Fruit fly (Drosophila melanogaster) whole organism, wandering third instar larva: ENCODE results near the gene SsRbeta.
A peak's percentile ranks its signal among the peaks of the same experiment; 100 is the strongest.

ENCODE experiments used
- CG32264 ChIP-seq: fragments of 200-800 bp; sonication (Bioruptor generic); optimal IDR thresholded peaks from 2 replicates; lab custom pipeline; 2016; ENCODE audit warnings: missing biosample characterization, missing genetic modification characterization
- Dif ChIP-seq: fragments of 200-275, 200-300 bp; sonication (Bioruptor generic); optimal IDR thresholded peaks from 2 replicates; lab custom pipeline; 2018; ENCODE audit warnings: missing biosample characterization, missing genetic modification characterization; ENCODE audit not compliant: partially characterized antibody
- Hr78 ChIP-seq: fragments of >200 bp; optimal IDR thresholded peaks from 2 replicates; lab custom pipeline; 2017; ENCODE audit warnings: missing biosample characterization, missing genetic modification characterization
- Myc ChIP-seq: fragments of >200 bp; optimal IDR thresholded peaks from 2 replicates; lab custom pipeline; 2017
- brk ChIP-seq: fragments of 200-800 bp; sonication (Bioruptor generic); optimal IDR thresholded peaks from 2 replicates; lab custom pipeline; 2016; ENCODE audit warnings: missing biosample characterization, mild to moderate bottlenecking, missing genetic modification characterization
- dl ChIP-seq, 2 experiments: fragments of 175-275, 200-275 bp in 1 of 2; fragments of 200-275 bp in 1 of 2; sonication (Bioruptor generic); optimal IDR thresholded peaks; lab custom pipeline; 2018; ENCODE audit warnings: mild to moderate bottlenecking in 2 of 2, missing biosample characterization in 2 of 2, missing genetic modification characterization in 2 of 2, moderate library complexity in 2 of 2; ENCODE audit not compliant: partially characterized antibody in 2 of 2, insufficient read depth in 1 of 2
- dmrt93B ChIP-seq: fragments of 200-800 bp; sonication (Bioruptor generic); optimal IDR thresholded peaks from 2 replicates; lab custom pipeline; 2018; ENCODE audit warnings: missing biosample characterization, mild to moderate bottlenecking, missing genetic modification characterization
- ey ChIP-seq: fragments of 200-800 bp; sonication (Bioruptor generic); optimal IDR thresholded peaks from 2 replicates; lab custom pipeline; 2016; ENCODE audit warnings: missing biosample characterization, missing genetic modification characterization
- foxo ChIP-seq, 2 experiments: fragments of 200-800 bp; sonication (Bioruptor generic); optimal IDR thresholded peaks; 2 replicates in 1 of 2; 3 replicates in 1 of 2; lab custom pipeline; 2016 to 2017; ENCODE audit warnings: missing biosample characterization in 2 of 2, missing genetic modification characterization in 2 of 2
- fru ChIP-seq: fragments of 200-800 bp; sonication (Bioruptor generic); optimal IDR thresholded peaks from 3 replicates; lab custom pipeline; 2016; ENCODE audit warnings: missing biosample characterization, mild to moderate bottlenecking, missing genetic modification characterization
- usp ChIP-seq: fragments of >200 bp; optimal IDR thresholded peaks from 2 replicates; lab custom pipeline; 2017; ENCODE audit warnings: missing biosample characterization, missing genetic modification characterization
- woc ChIP-seq: sonication (Bioruptor generic); optimal IDR thresholded peaks from 2 replicates; lab custom pipeline; 2016; ENCODE audit warnings: missing biosample characterization, mild to moderate bottlenecking, missing genetic modification characterization

DNA sequence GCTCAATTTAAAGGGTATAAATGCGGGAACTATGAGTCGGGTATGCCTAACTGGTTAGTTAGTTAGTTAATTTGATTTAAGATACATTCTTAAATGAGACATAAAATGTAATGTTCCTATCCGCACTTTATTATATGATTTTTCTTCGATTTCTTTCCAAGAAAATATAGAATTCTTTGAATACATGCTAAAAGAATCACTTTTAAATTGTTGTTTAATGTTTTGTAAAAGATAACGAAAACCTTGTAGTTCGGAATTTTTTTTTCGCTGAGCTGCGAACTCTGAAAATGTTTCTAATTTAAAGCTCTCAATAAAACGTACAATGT lies 30.6 kb downstream of the SsRbeta start:
- TF ChIP-seq usp: no peak
- TF ChIP-seq woc (GFP tag; lab: Kevin White, UChicago): no peak
- TF ChIP-seq foxo (GFP tag; optimal IDR thresholded peaks at IDR 0.05; lab: Kevin White, UChicago): peak in 1 of 2 experiments; percentile 17
- no peak for TF ChIP-seq Dif (GFP tag; lab: Kevin White, UChicago)
- no peak for TF ChIP-seq Hr78 (GFP tag; lab: Kevin White, UChicago)
- TF ChIP-seq CG32264: no peak
- peak; percentile 31 for TF ChIP-seq ey
- no peak for TF ChIP-seq Myc (lab: Kevin White, UChicago)
- TF ChIP-seq dl (GFP tag; optimal IDR thresholded peaks at IDR 0.05; lab: Kevin White, UChicago; ENCODE audit: insufficient read depth in 1 of 2, partially characterized antibody in 2 of 2): no peak
- TF ChIP-seq dmrt93B (GFP tag; lab: Kevin White, UChicago): no peak
- TF ChIP-seq brk (GFP tag; lab: Kevin White, UChicago): no peak
- peak; percentile 16 for TF ChIP-seq fru (GFP tag; lab: Kevin White, UChicago)
